Fruit fly (Drosophila melanogaster): Measurements from ENCODE around the gene CG5984.

Gene CG5984

DNA sequence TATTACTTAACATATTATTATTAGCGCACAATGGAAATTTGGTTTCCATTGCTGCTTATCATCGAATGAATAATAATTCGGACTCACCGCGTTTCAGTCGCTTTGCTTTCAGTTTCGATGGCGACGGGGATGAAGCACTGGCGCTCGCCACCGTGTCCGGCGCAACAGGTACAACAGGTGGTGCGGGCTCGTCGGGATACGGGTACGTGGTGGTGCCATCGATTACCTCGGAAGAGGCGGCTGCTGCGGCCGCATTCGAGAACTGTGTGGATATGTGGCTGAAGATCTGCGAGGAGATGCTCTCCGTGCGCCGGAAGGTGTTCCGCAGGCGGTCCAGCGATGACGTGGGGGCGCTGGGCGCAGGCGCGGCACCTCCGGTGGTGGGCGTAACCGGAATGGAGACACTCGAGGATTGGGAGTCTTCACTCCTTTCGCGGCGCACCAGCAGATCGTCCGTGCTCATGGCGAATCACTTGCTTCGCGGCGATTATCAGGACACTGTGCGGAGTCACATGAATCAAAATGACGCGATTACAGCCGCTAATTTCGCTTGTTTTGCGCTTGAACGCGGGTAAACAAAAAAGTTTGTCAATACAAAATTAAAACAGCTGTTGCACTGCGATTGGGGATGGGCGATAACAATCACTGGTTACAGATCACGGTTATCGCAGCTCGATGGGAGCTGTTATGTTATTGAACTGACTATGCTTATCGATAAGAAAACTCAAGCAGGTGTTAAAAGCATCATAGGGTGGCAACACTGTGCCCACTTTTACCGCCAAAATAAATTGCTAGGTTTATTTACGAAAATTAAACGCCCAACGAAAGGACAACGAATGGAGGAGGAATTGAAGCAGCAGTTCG lies 9.1 kb downstream of the CG5984 start, which contains the start of the genes CG31064 and PolA2 (continued):
- TF ChIP-seq Hmr (GFP tag; optimal IDR thresholded peaks at IDR 0.05) (peak; percentile 10), esg (GFP tag; conservative IDR thresholded peaks at IDR 0.05) (no peak), CG34376 (GFP tag; optimal IDR thresholded peaks at IDR 0.05) (peak; percentile 6), row (GFP tag; IDR thresholded peaks at IDR 0.05) (peak; percentile 46; the same call in 1 of the 3 replicates), toy (GFP tag; IDR thresholded peaks at IDR 0.05) (no peak), knrl (GFP tag; IDR thresholded peaks at IDR 0.05; ENCODE audit: partially characterized antibody) (peak; percentile 58; the same call in 2 of the 3 replicates), CG15011 (GFP tag; optimal IDR thresholded peaks at IDR 0.05) (no peak), CG8290 (GFP tag; optimal IDR thresholded peaks at IDR 0.05) (no peak), CG8290 (tag; optimal IDR thresholded peaks at IDR 0.05) (no peak), bab2 (GFP tag; optimal IDR thresholded peaks at IDR 0.05) (no peak), CG10431 (GFP tag; optimal IDR thresholded peaks at IDR 0.05) (no peak), Hand (GFP tag; optimal IDR thresholded peaks at IDR 0.05) (no peak), repo (GFP tag; optimal IDR thresholded peaks at IDR 0.05) (no peak), CG11723 (GFP tag; optimal IDR thresholded peaks at IDR 0.05) (no peak), CG17328 (GFP tag; IDR thresholded peaks at IDR 0.05) (no peak), nerfin-1 (tag; optimal IDR thresholded peaks at IDR 0.05) (peak; percentile 11), H15 (GFP tag; IDR thresholded peaks at IDR 0.05) (no peak), lmd (GFP tag; IDR thresholded peaks at IDR 0.05) (no peak), bowl (GFP tag; IDR thresholded peaks at IDR 0.05) (no peak), kni (GFP tag; optimal IDR thresholded peaks at IDR 0.05) (peak; percentile 26), CG18011 (GFP tag; optimal IDR thresholded peaks at IDR 0.05) (peak; percentile 17), Deaf1 (tag; optimal IDR thresholded peaks at IDR 0.05) (no peak), CTCF (GFP tag; optimal IDR thresholded peaks at IDR 0.05) (peak; percentile 14), CG6813 (GFP tag; optimal IDR thresholded peaks at IDR 0.05) (no peak), ssp (GFP tag; IDR thresholded peaks at IDR 0.05) (0 out of 2 replicates have a peak, but pooled peaks have one; percentile 30), CG3726 (GFP tag; IDR thresholded peaks at IDR 0.05) (no peak), CG18599 (GFP tag; optimal IDR thresholded peaks at IDR 0.05) (no peak), CG4730 (GFP tag; IDR thresholded peaks at IDR 0.05) (no peak), Hsf (GFP tag; optimal IDR thresholded peaks at IDR 0.05) (peak; percentile 3), vvl (GFP tag; IDR thresholded peaks at IDR 0.05) (peak; percentile 51), az2 (GFP tag; optimal IDR thresholded peaks at IDR 0.05) (no peak), Doc3 (GFP tag; IDR thresholded peaks at IDR 0.05; ENCODE audit: partially characterized antibody) (peak; percentile 70), ro (GFP tag; IDR thresholded peaks at IDR 0.05) (no peak), CG14441 (GFP tag; IDR thresholded peaks at IDR 0.05) (no peak), CG12155 (GFP tag; optimal IDR thresholded peaks at IDR 0.05) (peak; percentile 8), CG17186 (GFP tag; optimal IDR thresholded peaks at IDR 0.05) (no peak), ATbp (GFP tag; optimal IDR thresholded peaks at IDR 0.05) (no peak), HmgZ (tag; optimal IDR thresholded peaks at IDR 0.05) (peak; percentile 71), slou (GFP tag; optimal IDR thresholded peaks at IDR 0.05) (no peak), sna (GFP tag; IDR thresholded peaks at IDR 0.05; ENCODE audit: partially characterized antibody) (peak; percentile 73; the same call in 1 of the 2 replicates), lbe (GFP tag; optimal IDR thresholded peaks at IDR 0.05) (no peak), MESR4 (GFP tag; optimal IDR thresholded peaks at IDR 0.05) (peak; percentile 51), CG13287 (GFP tag; IDR thresholded peaks at IDR 0.05; ENCODE audit: partially characterized antibody) (peak; percentile 88), rib (GFP tag; IDR thresholded peaks at IDR 0.05) (no peak), gfzf (GFP tag; optimal IDR thresholded peaks at IDR 0.05) (peak; percentile 29), stwl (tag; optimal IDR thresholded peaks at IDR 0.05) (peak; percentile 82), sug (tag; optimal IDR thresholded peaks at IDR 0.05) (no peak), pnt (GFP tag; optimal IDR thresholded peaks at IDR 0.05) (no peak), Dfd (GFP tag; optimal IDR thresholded peaks at IDR 0.05) (no peak), HLH4C (GFP tag; IDR thresholded peaks at IDR 0.05; ENCODE audit: partially characterized antibody) (peak; percentile 91)
